Fruit fly (Drosophila melanogaster): ENCODE measurements around the gene Gr33a.

- TF ChIP-seq psq (optimal IDR thresholded peaks at IDR 0.05) (no peak), h (optimal IDR thresholded peaks at IDR 0.05) (no peak), ttk (optimal IDR thresholded peaks at IDR 0.05) (no peak), insv (optimal IDR thresholded peaks at IDR 0.05) (no peak)
These were observed 4.6 kb downstream of the Gr33a start, which contains the start of gene CG31760 for dm6 chr2L:12142439-12142838.

Measured in Kc167 (cell line).